Worm (Caenorhabditis elegans) whole organism, L4 larva: ENCODE measurements around the gene C15C8.5.

ENCODE experiments used
- F26F4.8 ChIP-seq: fragments of 200-800 bp; sonication (Bioruptor generic); conservative IDR thresholded peaks from 2 replicates; pipeline ENCODE4 v1.3.6; 2022; ENCODE audit warnings: missing genetic modification characterization, missing compliant biosample characterization
- Y5F2A.4 ChIP-seq: fragments of 200-800 bp; sonication (Bioruptor generic); optimal IDR thresholded peaks from 2 replicates; lab custom pipeline; 2018; ENCODE audit warnings: mild to moderate bottlenecking, missing genetic modification characterization, missing compliant biosample characterization
- ZK546.5 ChIP-seq, 2 experiments: sonication (generic microtip); optimal IDR thresholded peaks; 2 replicates each; lab custom pipeline; 2017; ENCODE audit warnings: missing biosample characterization in 2 of 2, missing genetic modification characterization in 2 of 2
- ama-1 ChIP-seq: fragments of 150-350 bp; optimal IDR thresholded peaks from 2 replicates; lab custom pipeline; 2014; ENCODE audit warnings: inconsistent platforms, mixed read lengths
- daf-12 ChIP-seq: fragments of 150-350 bp; optimal IDR thresholded peaks from 2 replicates; lab custom pipeline; 2014; ENCODE audit warnings: missing biosample characterization, missing genetic modification reagents, missing genetic modification characterization
- egl-27 ChIP-seq: sonication (generic microtip); optimal IDR thresholded peaks from 3 replicates; lab custom pipeline; 2017; ENCODE audit warnings: missing biosample characterization, missing genetic modification reagents, missing genetic modification characterization
- fos-1 ChIP-seq: fragments of 150-350 bp; optimal IDR thresholded peaks from 2 replicates; lab custom pipeline; 2014; ENCODE audit warnings: missing biosample characterization, missing genetic modification characterization
- hif-1 ChIP-seq, 2 experiments: sonication (generic microtip); optimal IDR thresholded peaks; 2 replicates each; lab custom pipeline; 2016 to 2017; ENCODE audit warnings: missing compliant biosample characterization in 2 of 2, missing genetic modification characterization in 2 of 2, missing genetic modification reagents in 2 of 2, missing genotype in 2 of 2, mild to moderate bottlenecking in 1 of 2
- jun-1 ChIP-seq: fragments of 150-350 bp; optimal IDR thresholded peaks from 2 replicates; lab custom pipeline; 2014; ENCODE audit warnings: missing biosample characterization, missing genetic modification reagents, missing genetic modification characterization
- lin-39 ChIP-seq: fragments of 150-350 bp; optimal IDR thresholded peaks from 2 replicates; lab custom pipeline; 2014; ENCODE audit warnings: missing biosample characterization, missing genetic modification reagents, missing genetic modification characterization
- nhr-41 ChIP-seq: fragments of 200-800 bp; sonication (Bioruptor generic); IDR thresholded peaks from 2 replicates; pipeline ENCODE4 v1.3.6; 2022; ENCODE audit warnings: missing genetic modification reagents, missing genetic modification characterization, missing compliant biosample characterization
- nhr-76 ChIP-seq: fragments of 150-350 bp; optimal IDR thresholded peaks from 2 replicates; lab custom pipeline; 2014; ENCODE audit warnings: missing biosample characterization, missing genetic modification characterization
- nhr-77 ChIP-seq: fragments of 150-350 bp; optimal IDR thresholded peaks from 2 replicates; lab custom pipeline; 2014; ENCODE audit warnings: missing biosample characterization, missing genetic modification characterization

DNA sequence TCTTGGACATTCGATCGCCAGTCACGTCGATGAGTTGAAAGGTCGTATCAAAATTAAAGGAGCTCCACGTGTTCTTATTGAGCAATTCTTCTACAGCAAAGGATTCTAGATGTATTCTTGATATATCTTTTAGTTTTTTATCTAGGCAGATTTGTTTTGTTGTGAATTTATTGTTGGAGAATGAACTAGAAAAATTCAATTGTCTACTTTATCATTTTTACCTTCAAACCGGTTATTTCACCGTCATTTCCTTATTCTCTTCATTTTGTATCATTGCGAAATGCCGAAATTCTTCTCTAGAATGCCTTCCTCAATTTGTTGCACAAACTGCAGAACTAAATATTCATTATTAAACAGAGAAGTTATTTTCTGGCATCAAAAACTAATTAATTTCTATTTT, 18.6 kb upstream of the C15C8.5 start, which contains the start of gene R11D1.10:
- TF ChIP-seq ama-1 (lab: Kevin White, UChicago) (no peak), fos-1 (tag; lab: Kevin White, UChicago) (no peak), F26F4.8 (GFP tag; lab: Robert Waterston, UW) (no peak), nhr-41 (GFP tag; lab: Robert Waterston, UW) (no peak), nhr-77 (tag; lab: Kevin White, UChicago) (no peak), Y5F2A.4 (GFP tag; lab: Kevin White, UChicago) (no peak), jun-1 (tag; lab: Kevin White, UChicago) (no peak), lin-39 (tag; lab: Kevin White, UChicago) (no peak), egl-27 (tag; lab: Kevin White, UChicago) (no peak), hif-1 (tag; optimal IDR thresholded peaks at IDR 0.05; lab: Kevin White, UChicago) (no peak), ZK546.5 (tag; optimal IDR thresholded peaks at IDR 0.05; lab: Kevin White, UChicago) (no peak), nhr-76 (tag; lab: Kevin White, UChicago) (no peak), daf-12 (tag; lab: Kevin White, UChicago) (no peak)
